Worm (Caenorhabditis elegans) whole organism, L2 larva: ENCODE data around the gene scl-3.

Source experiments
- R02D3.7 ChIP-seq: fragments of 150-350 bp; optimal IDR thresholded peaks from 2 replicates; lab custom pipeline; 2014; ENCODE audit warnings: missing biosample characterization, missing genetic modification characterization
- ama-1 ChIP-seq: fragments of 150-350 bp; optimal IDR thresholded peaks from 2 replicates; lab custom pipeline; 2018; ENCODE audit warnings: inconsistent platforms
- ceh-82 ChIP-seq: fragments of 150-350 bp; optimal IDR thresholded peaks from 2 replicates; lab custom pipeline; 2014; ENCODE audit warnings: missing biosample characterization, missing genetic modification characterization
- dmd-4 ChIP-seq: sonication (generic microtip); optimal IDR thresholded peaks from 2 replicates; lab custom pipeline; 2017; ENCODE audit warnings: missing biosample characterization, missing genetic modification characterization
- elt-3 ChIP-seq: sonication (generic microtip); optimal IDR thresholded peaks from 2 replicates; lab custom pipeline; 2017; ENCODE audit warnings: missing biosample characterization, missing genetic modification characterization
- mab-5 ChIP-seq: fragments of 150-350 bp; optimal IDR thresholded peaks from 2 replicates; lab custom pipeline; 2014; ENCODE audit warnings: missing biosample characterization, missing genetic modification characterization
- nhr-237 ChIP-seq: fragments of 150-350 bp; optimal IDR thresholded peaks from 2 replicates; lab custom pipeline; 2014; ENCODE audit warnings: missing biosample characterization, missing genetic modification characterization
- peb-1 ChIP-seq: fragments of 150-350 bp; optimal IDR thresholded peaks from 2 replicates; lab custom pipeline; 2014; ENCODE audit warnings: missing biosample characterization, missing genetic modification characterization
- snpc-4 ChIP-seq: fragments of 150-350 bp; optimal IDR thresholded peaks from 2 replicates; lab custom pipeline; 2014; ENCODE audit warnings: missing biosample characterization, missing genetic modification characterization
- ztf-4 ChIP-seq: fragments of 150-350 bp; optimal IDR thresholded peaks from 2 replicates; lab custom pipeline; 2014; ENCODE audit warnings: missing biosample characterization, missing genetic modification characterization

DNA sequence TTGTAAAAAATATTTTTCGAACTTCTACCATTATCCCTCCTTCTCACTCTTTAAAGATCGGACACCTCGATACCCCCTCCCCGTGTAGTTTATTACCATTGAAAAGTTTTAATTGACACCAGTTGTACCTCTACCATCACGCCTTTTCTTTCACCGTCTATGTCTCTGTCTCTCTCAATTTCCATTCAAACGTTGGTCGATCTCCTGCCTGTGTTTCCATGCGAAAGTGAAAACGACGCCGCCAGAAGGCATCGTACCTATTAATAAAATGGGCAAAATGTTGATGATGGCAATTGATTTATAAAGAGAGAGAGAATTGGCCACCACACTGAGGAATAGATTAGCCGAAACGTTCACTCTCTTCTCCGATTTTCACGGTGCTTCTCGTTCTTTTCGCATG lies 46.2 kb upstream of the scl-3 start:
- TF ChIP-seq peb-1 (tag; lab: Kevin White, UChicago) (no peak), R02D3.7 (tag; lab: Kevin White, UChicago) (no peak), mab-5 (tag; lab: Kevin White, UChicago) (no peak), dmd-4 (no peak), nhr-237 (tag; lab: Kevin White, UChicago) (no peak), snpc-4 (tag; lab: Kevin White, UChicago) (no peak), ama-1 (lab: Kevin White, UChicago) (no peak), ztf-4 (no peak), ceh-82 (no peak), elt-3 (tag; lab: Kevin White, UChicago) (no peak)
